Worm (Caenorhabditis elegans): ENCODE measurements around the gene Y37E11B.1.

The Y37E11B.1 gene

ce11 chrIV:3539253-3539652 lies 40.2 kb upstream of the Y37E11B.1 start:
- TF ChIP-seq snpc-4 (tag; optimal IDR thresholded peaks at IDR 0.05) = no peak
- peak; percentile 16 for TF ChIP-seq snu-23 (GFP tag; optimal IDR thresholded peaks at IDR 0.05)
- TF ChIP-seq unc-98 (GFP tag; IDR thresholded peaks at IDR 0.05) = no peak
- TF ChIP-seq grh-1 (GFP tag; IDR thresholded peaks at IDR 0.05) = no peak
- TF ChIP-seq lsy-2 (tag; optimal IDR thresholded peaks at IDR 0.05) = peak in 1 of 2 experiments; percentile 56
- no peak for TF ChIP-seq ztf-4 (tag; optimal IDR thresholded peaks at IDR 0.05)
- no peak for TF ChIP-seq ceh-88 (GFP tag; IDR thresholded peaks at IDR 0.05)
- no peak for TF ChIP-seq mdl-1 (tag; optimal IDR thresholded peaks at IDR 0.05)
- peak; percentile 17 to 53 (median 30) for TF ChIP-seq dpl-1 (GFP tag; optimal IDR thresholded peaks at IDR 0.05)
- TF ChIP-seq lin-35 (GFP tag; optimal IDR thresholded peaks at IDR 0.05) = peak; percentile 10 to 62
- no peak for TF ChIP-seq aly-2 (tag; optimal IDR thresholded peaks at IDR 0.05)
- TF ChIP-seq sox-4 (tag; optimal IDR thresholded peaks at IDR 0.05) = no peak
- peak; percentile 2 to 58 for TF ChIP-seq efl-1 (optimal IDR thresholded peaks at IDR 0.05)
- peak in 1 of 2 experiments; percentile 54 for TF ChIP-seq efl-1 (GFP tag; optimal IDR thresholded peaks at IDR 0.05 in 1 of 2)

- no peak for TF ChIP-seq unc-86 (tag; optimal IDR thresholded peaks at IDR 0.05)
- no peak for TF ChIP-seq sptf-1 (tag; optimal IDR thresholded peaks at IDR 0.05)
- no peak for TF ChIP-seq xbp-1 (tag; optimal IDR thresholded peaks at IDR 0.05)
- no peak for TF ChIP-seq hlh-17 (GFP tag; optimal IDR thresholded peaks at IDR 0.05; ENCODE audit: borderline replicate concordance)
- no peak for TF ChIP-seq aly-2 (tag; optimal IDR thresholded peaks at IDR 0.05)
- TF ChIP-seq unc-30 (tag; optimal IDR thresholded peaks at IDR 0.05) = no peak
- no peak for TF ChIP-seq unc-62 (GFP tag; optimal IDR thresholded peaks at IDR 0.05)
- no peak for TF ChIP-seq nhr-28 (tag; optimal IDR thresholded peaks at IDR 0.05)
- TF ChIP-seq mef-2 (tag; optimal IDR thresholded peaks at IDR 0.05) = no peak
- TF ChIP-seq sup-37 (GFP tag; optimal IDR thresholded peaks at IDR 0.05) = no peak
- TF ChIP-seq egl-13 (tag; optimal IDR thresholded peaks at IDR 0.05) = no peak
- TF ChIP-seq nhr-11 (tag; optimal IDR thresholded peaks at IDR 0.05) = no peak
Measured at ce11 chrIV:3539872-3540271, 39.5 kb upstream of the Y37E11B.1 start, which contains the start of gene B0212.3. Gene B0212.3, plus strand, starts transcription at chrIV:3540172.

- TF ChIP-seq jun-1 (tag; optimal IDR thresholded peaks at IDR 0.05) (no peak), nhr-28 (tag; optimal IDR thresholded peaks at IDR 0.05) (no peak), dpl-1 (GFP tag; optimal IDR thresholded peaks at IDR 0.05) (no peak), isw-1 (GFP tag; IDR thresholded peaks at IDR 0.05) (no peak), lin-35 (GFP tag; optimal IDR thresholded peaks at IDR 0.05) (no peak), ceh-82 (tag; optimal IDR thresholded peaks at IDR 0.05) (no peak), xbp-1 (tag; optimal IDR thresholded peaks at IDR 0.05) (no peak), ceh-8 (GFP tag; optimal IDR thresholded peaks at IDR 0.05) (no peak), zip-4 (GFP tag; optimal IDR thresholded peaks at IDR 0.05) (no peak), skn-1 (tag; optimal IDR thresholded peaks at IDR 0.05) (no peak), mep-1 (tag; optimal IDR thresholded peaks at IDR 0.05) (no peak), vab-15 (tag; optimal IDR thresholded peaks at IDR 0.05) (no peak), tlp-1 (tag; optimal IDR thresholded peaks at IDR 0.05) (no peak)
Measured at ce11 chrIV:3545060-3545459, 34.4 kb upstream of the Y37E11B.1 start.

- TF ChIP-seq elt-3 (tag; optimal IDR thresholded peaks at IDR 0.05) (no peak), nhr-85 (tag) (no peak), blmp-1 (tag; optimal IDR thresholded peaks at IDR 0.05) (no peak), zag-1 (tag; optimal IDR thresholded peaks at IDR 0.05) (no peak), efl-1 (optimal IDR thresholded peaks at IDR 0.05) (no peak), efl-1 (GFP tag; optimal IDR thresholded peaks at IDR 0.05 in 1 of 2) (no peak), pqm-1 (tag; optimal IDR thresholded peaks at IDR 0.05) (no peak), mab-9 (GFP tag; IDR thresholded peaks at IDR 0.05) (no peak), tlp-1 (tag; optimal IDR thresholded peaks at IDR 0.05) (no peak), sptf-1 (tag; optimal IDR thresholded peaks at IDR 0.05) (no peak), Y116A8C.19 (tag; optimal IDR thresholded peaks at IDR 0.05; ENCODE audit: borderline replicate concordance) (no peak), ama-1 (optimal IDR thresholded peaks at IDR 0.05) (no peak), nhr-47 (tag; optimal IDR thresholded peaks at IDR 0.05) (no peak), xbp-1 (tag; optimal IDR thresholded peaks at IDR 0.05) (no peak), fos-1 (tag; optimal IDR thresholded peaks at IDR 0.05) (no peak), snu-23 (GFP tag; optimal IDR thresholded peaks at IDR 0.05) (no peak), ztf-11 (tag; optimal IDR thresholded peaks at IDR 0.05) (no peak)
Measured at ce11 chrIV:3547500-3547899, 31.9 kb upstream of the Y37E11B.1 start, which contains the start of gene nstp-6. Gene nstp-6, minus strand, starts transcription at chrIV:3547600.

Measured in whole organism, L1 larva.